Worm (Caenorhabditis elegans) whole organism, late embryonic: ENCODE data around the gene svh-11.
"Not testable (repeated sequence)": the region's sequence is repeated elsewhere in the genome, so short reads cannot be mapped to it uniquely, and the experiment has no call there.

Source experiments
- C38D4.7 ChIP-seq: fragments of 200-800 bp; sonication (Bioruptor generic); optimal IDR thresholded peaks from 2 replicates; lab custom pipeline; 2018; ENCODE audit warnings: mild to moderate bottlenecking, missing genetic modification characterization, moderate library complexity, missing compliant biosample characterization
- T23F11.4 ChIP-seq: fragments of 200-800 bp; sonication (Bioruptor generic); optimal IDR thresholded peaks from 2 replicates; lab custom pipeline; 2018; ENCODE audit warnings: mild to moderate bottlenecking, missing genetic modification characterization, missing compliant biosample characterization
- Y22D7AL.16 ChIP-seq: sonication (generic microtip); optimal IDR thresholded peaks from 2 replicates; lab custom pipeline; 2016; ENCODE audit warnings: missing genetic modification characterization, missing compliant biosample characterization
- ama-1 ChIP-seq: fragments of 150-350 bp; optimal IDR thresholded peaks from 2 replicates; lab custom pipeline; 2014
- ceh-18 ChIP-seq: sonication (generic microtip); optimal IDR thresholded peaks from 2 replicates; lab custom pipeline; 2016; ENCODE audit warnings: missing genetic modification characterization, missing compliant biosample characterization
- ceh-19 ChIP-seq: fragments of 200-800 bp; sonication (Bioruptor generic); optimal IDR thresholded peaks from 2 replicates; lab custom pipeline; 2018; ENCODE audit warnings: mild to moderate bottlenecking, missing genetic modification characterization, missing compliant biosample characterization
- ceh-2 ChIP-seq: sonication (generic microtip); optimal IDR thresholded peaks from 2 replicates; lab custom pipeline; 2016; ENCODE audit warnings: missing genotype, missing genetic modification characterization, missing compliant biosample characterization
- ceh-30 ChIP-seq: fragments of 150-350 bp; optimal IDR thresholded peaks from 2 replicates; lab custom pipeline; 2014; ENCODE audit warnings: missing biosample characterization, missing genetic modification characterization
- ceh-34 ChIP-seq: sonication (generic microtip); optimal IDR thresholded peaks from 2 replicates; lab custom pipeline; 2016; ENCODE audit warnings: mild to moderate bottlenecking, missing genetic modification characterization, missing compliant biosample characterization
- ceh-45 ChIP-seq: fragments of 200-800 bp; sonication (Bioruptor generic); IDR thresholded peaks from 2 replicates; pipeline ENCODE4 v1.3.6; 2022; ENCODE audit warnings: missing genetic modification reagents, missing genetic modification characterization, missing compliant biosample characterization
- dve-1 ChIP-seq: sonication (generic microtip); optimal IDR thresholded peaks from 2 replicates; lab custom pipeline; 2017; ENCODE audit warnings: antibody characterized with exemption, mild to moderate bottlenecking, missing genetic modification characterization, missing compliant biosample characterization
- elt-2 ChIP-seq: sonication (generic microtip); optimal IDR thresholded peaks from 2 replicates; lab custom pipeline; 2016; ENCODE audit warnings: missing genetic modification reagents, missing genetic modification characterization, missing compliant biosample characterization
- elt-4 ChIP-seq: sonication (generic microtip); optimal IDR thresholded peaks from 2 replicates; lab custom pipeline; 2016; ENCODE audit warnings: missing genetic modification characterization, missing compliant biosample characterization
- eyg-1 ChIP-seq: sonication (generic microtip); optimal IDR thresholded peaks from 2 replicates; lab custom pipeline; 2016; ENCODE audit warnings: missing genotype, missing genetic modification characterization, missing compliant biosample characterization
- fax-1 ChIP-seq: sonication (generic microtip); optimal IDR thresholded peaks from 2 replicates; lab custom pipeline; 2016; ENCODE audit warnings: missing genotype, missing genetic modification characterization, missing compliant biosample characterization
- fkh-10 ChIP-seq: fragments of 150-350 bp; optimal IDR thresholded peaks from 2 replicates; lab custom pipeline; 2014; ENCODE audit warnings: missing biosample characterization, missing genetic modification reagents, missing genetic modification characterization
- gmeb-2 ChIP-seq: sonication (generic microtip); optimal IDR thresholded peaks from 2 replicates; lab custom pipeline; 2016; ENCODE audit warnings: missing genetic modification characterization, inconsistent platforms, missing compliant biosample characterization
- hlh-15 ChIP-seq: sonication (generic microtip); optimal IDR thresholded peaks from 2 replicates; lab custom pipeline; 2016; ENCODE audit warnings: missing genetic modification characterization, missing compliant biosample characterization
- hlh-6 ChIP-seq: sonication (generic microtip); optimal IDR thresholded peaks from 2 replicates; lab custom pipeline; 2016; ENCODE audit warnings: missing genotype, missing genetic modification characterization, missing compliant biosample characterization
- hlh-8 ChIP-seq: sonication (generic microtip); optimal IDR thresholded peaks from 2 replicates; lab custom pipeline; 2016; ENCODE audit warnings: missing genotype, missing genetic modification characterization, missing compliant biosample characterization
- lim-6 ChIP-seq: sonication (generic microtip); optimal IDR thresholded peaks from 2 replicates; lab custom pipeline; 2016; ENCODE audit warnings: missing genetic modification characterization, missing compliant biosample characterization
- lin-11 ChIP-seq: fragments of 200-800 bp; sonication (Bioruptor generic); optimal IDR thresholded peaks from 2 replicates; lab custom pipeline; 2018; ENCODE audit warnings: mild to moderate bottlenecking, missing genetic modification characterization, missing compliant biosample characterization
- madf-2 ChIP-seq: sonication (generic microtip); optimal IDR thresholded peaks from 2 replicates; lab custom pipeline; 2017; ENCODE audit warnings: missing genetic modification characterization, missing compliant biosample characterization
- nhr-11 ChIP-seq: fragments of 150-350 bp; optimal IDR thresholded peaks from 2 replicates; lab custom pipeline; 2014; ENCODE audit warnings: missing biosample characterization, missing genetic modification characterization
- odd-2 ChIP-seq: sonication (generic microtip); optimal IDR thresholded peaks from 2 replicates; lab custom pipeline; 2017; ENCODE audit warnings: antibody characterized with exemption, mild to moderate bottlenecking, missing genetic modification characterization, missing compliant biosample characterization
- pag-3 ChIP-seq: sonication (generic microtip); optimal IDR thresholded peaks from 2 replicates; lab custom pipeline; 2016; ENCODE audit warnings: missing compliant biosample characterization, missing genetic modification characterization, borderline replicate concordance
- pat-9 ChIP-seq: fragments of 200-800 bp; sonication (Bioruptor generic); optimal IDR thresholded peaks from 2 replicates; lab custom pipeline; 2018; ENCODE audit warnings: mild to moderate bottlenecking, missing genetic modification characterization, moderate library complexity, missing compliant biosample characterization
- pqm-1 ChIP-seq: sonication (generic microtip); optimal IDR thresholded peaks from 2 replicates; lab custom pipeline; 2016; ENCODE audit warnings: missing genetic modification characterization, missing compliant biosample characterization
- sdc-2 ChIP-seq: sonication (generic microtip); optimal IDR thresholded peaks from 2 replicates; lab custom pipeline; 2016; ENCODE audit warnings: missing genotype, missing genetic modification characterization, missing compliant biosample characterization
- sox-2 ChIP-seq: fragments of 200-800 bp; sonication (Bioruptor generic); IDR thresholded peaks from 2 replicates; pipeline ENCODE4 v1.3.6; 2022; ENCODE audit warnings: missing genetic modification reagents, missing genetic modification characterization, missing compliant biosample characterization
- sox-4 ChIP-seq: sonication (generic microtip); optimal IDR thresholded peaks from 2 replicates; lab custom pipeline; 2017; ENCODE audit warnings: mild to moderate bottlenecking, missing genetic modification characterization, inconsistent platforms, missing compliant biosample characterization
- syd-9 ChIP-seq: sonication (generic microtip); optimal IDR thresholded peaks from 2 replicates; lab custom pipeline; 2016; ENCODE audit warnings: mild to moderate bottlenecking, missing genetic modification characterization, moderate library complexity, missing compliant biosample characterization
- unc-86 ChIP-seq: sonication (generic microtip); optimal IDR thresholded peaks from 2 replicates; lab custom pipeline; 2016; ENCODE audit warnings: missing genetic modification characterization, missing compliant biosample characterization
- ztf-16 ChIP-seq: sonication (generic microtip); optimal IDR thresholded peaks from 2 replicates; lab custom pipeline; 2017; ENCODE audit warnings: missing genetic modification characterization, missing compliant biosample characterization

svh-11 gene

DNA sequence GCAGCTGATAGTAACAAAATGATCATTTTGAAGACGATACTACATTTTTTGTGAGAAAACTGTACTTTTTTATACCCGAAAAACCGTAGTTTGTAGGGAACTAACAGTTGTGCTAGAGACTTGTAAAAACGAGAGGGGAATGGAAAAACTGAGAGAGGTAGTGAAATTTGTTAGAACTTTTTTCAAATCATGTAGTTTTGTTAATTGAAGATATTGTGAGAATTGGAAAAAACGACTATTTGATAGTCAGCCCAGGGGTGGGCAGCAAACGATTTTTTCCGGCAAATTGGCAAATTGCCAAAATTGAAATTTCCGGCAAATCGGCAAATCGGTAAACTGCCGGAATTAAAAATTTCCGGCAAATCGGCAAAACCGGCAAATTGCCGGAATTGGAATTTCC lies 42.4 kb downstream of the svh-11 start, which contains the start of gene cyp-33C6 (continued):
- TF ChIP-seq ceh-2 (tag; lab: Kevin White, UChicago): no peak

DNA sequence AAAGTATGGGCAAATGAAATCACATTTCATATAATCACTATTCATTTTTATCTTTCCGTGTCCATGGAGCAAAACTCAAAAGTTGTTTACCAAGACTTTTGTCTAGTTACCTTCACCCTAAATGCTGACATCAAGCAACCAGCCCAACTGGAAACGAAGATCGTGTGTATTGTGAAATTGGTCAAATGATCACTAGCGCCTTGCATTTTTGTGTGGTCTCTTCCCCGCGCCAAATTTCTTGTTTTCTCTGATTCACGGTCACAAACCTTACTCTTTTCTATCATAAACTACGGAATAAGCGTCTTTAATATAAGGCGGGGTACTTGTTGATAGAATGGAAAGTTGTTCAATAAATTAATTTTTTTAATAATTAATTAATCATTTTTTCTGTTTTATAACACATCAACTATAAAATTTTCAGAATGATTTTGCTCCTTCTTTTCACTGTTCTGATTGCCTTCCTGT lies 43.3 kb downstream of the svh-11 start, which contains the start of gene cyp-33C7:
cyp-33C7 (plus strand) TSS at position 415 of the 465 bp plus-strand sequence.
- TF ChIP-seq gmeb-2 (tag; lab: Kevin White, UChicago) (no peak), sox-4 (tag; lab: Kevin White, UChicago) (no peak), ceh-34 (tag; lab: Kevin White, UChicago) (no peak), ama-1 (lab: Kevin White, UChicago) (no peak), sdc-2 (no peak), Y22D7AL.16 (tag; lab: Kevin White, UChicago) (no peak), dve-1 (no peak), hlh-15 (tag; lab: Kevin White, UChicago) (no peak), pqm-1 (no peak), ceh-2 (tag; lab: Kevin White, UChicago) (no peak), elt-2 (tag; lab: Kevin White, UChicago) (no peak), madf-2 (tag; lab: Kevin White, UChicago) (no peak), lim-6 (tag; lab: Kevin White, UChicago) (no peak), nhr-11 (tag; lab: Kevin White, UChicago) (no peak), lin-11 (tag; lab: Kevin White, UChicago) (no peak), pat-9 (no peak)

DNA sequence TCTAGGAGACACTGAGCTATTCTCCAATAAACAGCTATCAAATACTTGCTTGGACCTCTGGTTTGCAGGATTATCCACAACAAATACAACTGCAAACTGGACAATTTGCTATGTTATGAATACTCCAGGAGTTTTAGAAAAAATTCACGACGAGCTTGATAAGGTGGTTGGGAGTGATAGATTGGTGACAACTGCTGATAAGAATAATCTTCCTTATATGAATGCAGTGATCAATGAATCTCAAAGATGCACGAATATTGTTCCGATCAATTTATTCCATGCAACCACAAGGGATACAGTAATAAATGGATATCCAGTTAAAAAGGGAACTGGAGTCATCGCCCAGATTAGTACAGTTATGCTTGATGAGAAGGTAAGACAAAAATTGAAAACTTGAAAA lies 44.9 kb downstream of the svh-11 start:
- TF ChIP-seq elt-4 (no peak), fkh-10 (GFP tag; lab: Kevin White, UChicago) (no peak), syd-9 (tag; lab: Kevin White, UChicago) (no peak), eyg-1 (tag; lab: Kevin White, UChicago) (no peak), T23F11.4 (GFP tag; lab: Kevin White, UChicago) (no peak)

DNA sequence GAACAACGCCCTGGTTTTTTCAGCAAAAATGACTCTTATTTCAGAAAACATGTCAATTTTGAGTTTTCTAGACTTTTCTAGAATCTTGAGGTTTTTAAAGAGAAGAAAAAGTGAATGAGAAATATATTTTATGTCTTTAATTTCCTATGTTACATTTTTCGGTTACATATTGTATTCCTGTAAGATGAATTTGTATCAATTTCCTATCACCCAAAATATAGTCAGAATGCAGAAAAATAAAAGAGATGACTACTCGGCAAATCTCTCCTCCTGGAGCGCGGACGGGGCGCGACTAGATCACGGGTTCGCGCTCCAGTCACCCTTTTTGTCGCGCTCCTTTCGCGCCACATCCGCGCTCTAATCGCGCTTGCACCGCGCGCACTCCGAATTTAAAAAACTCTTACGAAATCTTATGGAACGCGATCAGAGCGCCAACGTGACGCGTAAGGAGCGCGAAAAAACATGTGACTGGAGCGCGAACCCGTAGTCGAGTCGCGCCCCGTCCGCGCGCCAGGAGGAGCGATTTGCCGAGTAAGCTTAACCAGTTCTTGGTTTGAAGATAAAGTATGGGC lies 47.7 kb downstream of the svh-11 start, which contains the start of gene str-253:
str-253 (minus strand) TSS at position 51 of the 572 bp plus-strand sequence.
- TF ChIP-seq C38D4.7 (GFP tag; lab: Kevin White, UChicago) (no peak), sdc-2 (no peak), ceh-18 (tag; lab: Kevin White, UChicago) (no peak), sox-4 (tag; lab: Kevin White, UChicago) (no peak), unc-86 (no peak), ceh-19 (GFP tag; lab: Kevin White, UChicago) (no peak), ceh-30 (tag; lab: Kevin White, UChicago) (no peak), odd-2 (tag; lab: Kevin White, UChicago) (no peak), pag-3 (tag; lab: Kevin White, UChicago) (no peak), ztf-16 (tag; lab: Kevin White, UChicago) (no peak), lim-6 (tag; lab: Kevin White, UChicago) (no peak), dve-1 (no peak), elt-4 (no peak), ceh-45 (GFP tag; lab: Robert Waterston, UW) (no peak), hlh-8 (tag; lab: Kevin White, UChicago) (no peak), sox-2 (GFP tag; lab: Robert Waterston, UW) (no peak), pat-9 (no peak), hlh-6 (tag; lab: Kevin White, UChicago) (no peak)
- TF ChIP-seq, all 69 proteins: peak for 0

DNA sequence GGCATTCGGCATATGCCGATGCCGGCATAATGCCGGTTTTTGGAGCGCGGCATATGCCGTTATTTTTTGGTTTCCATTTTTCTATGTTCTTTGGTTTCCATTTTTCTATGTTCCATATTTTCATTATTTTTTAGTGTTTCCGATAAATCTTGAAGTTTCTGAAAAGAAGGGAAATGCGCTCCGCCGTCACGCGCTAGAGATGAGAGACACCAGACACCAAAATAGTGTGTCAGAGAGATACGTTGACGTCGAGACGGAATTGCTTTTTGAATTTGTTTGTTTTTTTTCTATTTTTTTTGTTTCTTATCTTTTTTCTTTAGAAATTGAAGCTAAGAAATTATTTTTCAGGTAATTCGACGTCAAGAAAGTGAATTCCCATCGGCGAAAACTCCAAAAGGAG lies 48.3 kb downstream of the svh-11 start, which contains the start of gene F41B5.1:
F41B5.1 (plus strand) TSS at position 343 of the 400 bp plus-strand sequence.
- TF ChIP-seq fax-1 (tag; lab: Kevin White, UChicago); ceh-45 (GFP tag; lab: Robert Waterston, UW); lin-11 (tag; lab: Kevin White, UChicago): not testable (repeated sequence)
